Worm (Caenorhabditis elegans) whole organism, mixed stage, embryonic: ENCODE data around the gene ZC262.13.

Experiments
- M03D4.4 ChIP-seq: sonication (generic microtip); optimal IDR thresholded peaks from 2 replicates; lab custom pipeline; 2017; ENCODE audit warnings: mild to moderate bottlenecking, missing genetic modification characterization, missing compliant biosample characterization
- bed-3 ChIP-seq: fragments of 200-800 bp; sonication (Bioruptor generic); optimal IDR thresholded peaks from 3 replicates; lab custom pipeline; 2018; ENCODE audit warnings: mild to moderate bottlenecking, missing genetic modification characterization, moderate library complexity, missing compliant biosample characterization
- blmp-1 ChIP-seq: fragments of 150-350 bp; optimal IDR thresholded peaks from 2 replicates; lab custom pipeline; 2014; ENCODE audit warnings: missing biosample characterization, missing genetic modification characterization
- ceh-39 ChIP-seq: fragments of 150-350 bp; optimal IDR thresholded peaks from 2 replicates; lab custom pipeline; 2014; ENCODE audit warnings: missing biosample characterization, missing genetic modification characterization
- ceh-83 ChIP-seq: fragments of 200-800 bp; sonication (Bioruptor generic); optimal IDR thresholded peaks from 2 replicates; lab custom pipeline; 2018; ENCODE audit warnings: mild to moderate bottlenecking, missing genetic modification characterization, missing compliant biosample characterization
- ces-1 ChIP-seq: fragments of 150-350 bp; optimal IDR thresholded peaks from 2 replicates; lab custom pipeline; 2014; ENCODE audit warnings: missing biosample characterization, missing genetic modification reagents, missing genetic modification characterization
- drap-1 ChIP-seq: fragments of 200-800 bp; sonication (Bioruptor generic); optimal IDR thresholded peaks from 3 replicates; lab custom pipeline; 2018; ENCODE audit warnings: mild to moderate bottlenecking, missing genetic modification characterization, missing compliant biosample characterization
- elt-1 ChIP-seq: sonication (generic microtip); optimal IDR thresholded peaks from 2 replicates; lab custom pipeline; 2017; ENCODE audit warnings: missing genetic modification characterization, mild to moderate bottlenecking, missing compliant biosample characterization, antibody characterized with exemption, moderate library complexity, borderline replicate concordance; ENCODE audit not compliant: insufficient read depth
- elt-3 ChIP-seq: fragments of 150-350 bp; optimal IDR thresholded peaks from 2 replicates; lab custom pipeline; 2014; ENCODE audit warnings: missing biosample characterization, missing genetic modification characterization
- flh-1 ChIP-seq: fragments of 200-800 bp; sonication (Bioruptor generic); optimal IDR thresholded peaks from 2 replicates; lab custom pipeline; 2018; ENCODE audit warnings: mild to moderate bottlenecking, missing genetic modification characterization, moderate library complexity, missing compliant biosample characterization
- ham-2 ChIP-seq: fragments of 200-800 bp; sonication (Bioruptor generic); optimal IDR thresholded peaks from 2 replicates; lab custom pipeline; 2018; ENCODE audit warnings: mild to moderate bottlenecking, missing genetic modification characterization, missing compliant biosample characterization
- hlh-1 ChIP-seq: fragments of 150-350 bp; optimal IDR thresholded peaks from 2 replicates; lab custom pipeline; 2014; ENCODE audit warnings: missing biosample characterization, missing genetic modification reagents, missing genetic modification characterization
- lin-13 ChIP-seq: fragments of 150-350 bp; optimal IDR thresholded peaks from 2 replicates; lab custom pipeline; 2014; ENCODE audit warnings: missing biosample characterization, missing genetic modification characterization
- lin-32 ChIP-seq: fragments of 200-800 bp; sonication (Bioruptor generic); optimal IDR thresholded peaks from 2 replicates; lab custom pipeline; 2018; ENCODE audit warnings: mild to moderate bottlenecking, missing genetic modification characterization, missing compliant biosample characterization
- lsy-2 ChIP-seq: fragments of 150-350 bp; optimal IDR thresholded peaks from 2 replicates; lab custom pipeline; 2014; ENCODE audit warnings: missing biosample characterization, missing genetic modification characterization
- mab-5 ChIP-seq: fragments of 150-350 bp; optimal IDR thresholded peaks from 2 replicates; lab custom pipeline; 2014; ENCODE audit warnings: missing biosample characterization, missing genetic modification characterization
- mep-1 ChIP-seq: fragments of 150-350 bp; optimal IDR thresholded peaks from 2 replicates; lab custom pipeline; 2017; ENCODE audit warnings: missing biosample characterization, missing genetic modification reagents, missing genetic modification characterization, inconsistent platforms
- nhr-12 ChIP-seq: fragments of 150-350 bp; optimal IDR thresholded peaks from 2 replicates; lab custom pipeline; 2014; ENCODE audit warnings: missing biosample characterization, missing genetic modification characterization
- nhr-2 ChIP-seq: fragments of 150-350 bp; optimal IDR thresholded peaks from 2 replicates; lab custom pipeline; 2014; ENCODE audit warnings: missing biosample characterization, missing genetic modification characterization
- nhr-237 ChIP-seq: fragments of 150-350 bp; optimal IDR thresholded peaks from 2 replicates; lab custom pipeline; 2014; ENCODE audit warnings: missing biosample characterization, missing genetic modification characterization
- nhr-28 ChIP-seq: fragments of 150-350 bp; optimal IDR thresholded peaks from 2 replicates; lab custom pipeline; 2014; ENCODE audit warnings: missing biosample characterization, missing genetic modification characterization
- nhr-76 ChIP-seq: sonication (generic microtip); optimal IDR thresholded peaks from 2 replicates; lab custom pipeline; 2017; ENCODE audit warnings: missing biosample characterization, missing genetic modification characterization
- pha-4 ChIP-seq: fragments of 150-350 bp; optimal IDR thresholded peaks from 2 replicates; lab custom pipeline; 2018; ENCODE audit warnings: missing biosample characterization, missing genetic modification reagents, missing genetic modification characterization
- sem-2 ChIP-seq: fragments of 200-800 bp; sonication (Bioruptor generic); optimal IDR thresholded peaks from 2 replicates; lab custom pipeline; 2018; ENCODE audit warnings: mild to moderate bottlenecking, missing genetic modification characterization, missing compliant biosample characterization
- snpc-4 ChIP-seq: fragments of 150-350 bp; optimal IDR thresholded peaks from 2 replicates; lab custom pipeline; 2014; ENCODE audit warnings: missing biosample characterization, missing genetic modification characterization
- sptf-1 ChIP-seq: sonication (generic microtip); optimal IDR thresholded peaks from 2 replicates; lab custom pipeline; 2017; ENCODE audit warnings: mild to moderate bottlenecking, missing genetic modification characterization, moderate library complexity, missing compliant biosample characterization
- unc-62 ChIP-seq: fragments of 150-350 bp; optimal IDR thresholded peaks from 2 replicates; lab custom pipeline; 2014; ENCODE audit warnings: missing biosample characterization, missing genetic modification reagents, missing genetic modification characterization
- zip-8 ChIP-seq: fragments of 150-350 bp; optimal IDR thresholded peaks from 2 replicates; lab custom pipeline; 2014; ENCODE audit warnings: missing biosample characterization, missing genetic modification characterization

Gene ZC262.13

DNA sequence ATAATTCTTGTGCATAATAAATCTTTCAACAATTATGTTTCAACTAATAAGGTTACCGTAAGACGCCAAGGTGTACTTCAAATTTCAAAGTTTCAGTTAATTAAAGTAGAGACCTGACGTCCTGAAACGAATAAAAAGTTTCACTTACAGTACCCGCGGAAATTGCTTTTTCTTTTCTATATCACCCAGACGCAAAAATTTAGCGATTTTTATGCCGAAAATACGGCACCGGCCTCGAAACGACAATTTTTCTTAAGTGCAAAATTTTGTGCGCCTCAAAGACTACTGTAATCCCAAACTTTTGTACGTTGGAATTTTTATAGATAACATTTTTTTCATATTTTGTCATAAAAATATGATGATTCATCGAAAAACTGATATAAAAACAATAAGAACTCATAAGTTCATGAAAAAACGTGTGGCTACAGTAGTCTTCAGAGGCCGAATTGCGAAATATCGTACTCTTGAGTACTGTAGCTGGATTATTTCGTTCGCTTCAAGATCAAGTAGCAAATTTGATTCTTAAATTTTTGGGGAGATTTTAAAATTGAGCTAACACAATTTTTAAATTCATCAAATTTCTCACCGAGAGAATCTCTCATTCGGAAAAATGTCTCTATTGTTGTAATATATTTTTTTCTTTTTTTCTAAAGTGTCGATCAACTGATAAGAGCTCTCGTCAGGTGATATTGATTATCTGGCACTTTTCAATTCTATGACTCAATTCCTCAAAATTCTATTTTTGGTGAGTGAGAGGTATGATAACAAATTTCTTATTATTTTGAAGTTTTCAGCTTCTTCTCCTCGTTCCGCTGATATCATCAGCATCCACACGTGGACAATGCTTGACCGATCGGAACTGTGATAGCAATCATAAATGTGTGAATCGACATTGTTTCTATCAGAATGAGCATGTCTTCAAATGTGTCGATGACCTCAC, at the start of gene ZC262.13:
ZC262.13 (plus strand) TSS at position 641 of the 940 bp plus-strand sequence.
- TF ChIP-seq ces-1 (no peak), ceh-83 (no peak), mab-5 (tag; lab: Kevin White, UChicago) (no peak), sptf-1 (tag; lab: Kevin White, UChicago) (no peak), drap-1 (GFP tag; lab: Kevin White, UChicago) (no peak), nhr-28 (no peak)

DNA sequence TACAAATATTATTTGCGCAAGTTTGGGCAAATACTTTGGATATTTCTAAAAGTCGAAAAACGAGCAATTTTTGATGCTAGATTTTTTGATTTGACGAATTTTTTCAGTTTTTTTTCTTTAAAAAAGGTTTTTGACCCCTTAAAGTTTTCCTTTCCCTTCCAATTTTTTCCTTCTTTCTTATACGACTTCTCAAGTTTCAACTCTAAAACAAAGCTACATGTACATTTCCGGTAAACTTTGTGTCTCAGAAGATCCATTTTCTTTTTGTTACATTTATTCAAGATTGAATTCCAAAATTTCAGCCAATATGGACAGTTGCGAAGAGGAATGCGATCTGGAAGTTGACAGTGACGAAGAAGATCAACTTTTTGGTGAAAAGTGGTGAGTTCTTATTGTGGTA, 47.2 kb upstream of the ZC262.13 start, which contains the start of gene mig-10:
mig-10 (plus strand) TSS at position 301 of the 400 bp plus-strand sequence.
- TF ChIP-seq ham-2 (no peak), drap-1 (GFP tag; lab: Kevin White, UChicago) (no peak), sptf-1 (tag; lab: Kevin White, UChicago) (no peak)

DNA sequence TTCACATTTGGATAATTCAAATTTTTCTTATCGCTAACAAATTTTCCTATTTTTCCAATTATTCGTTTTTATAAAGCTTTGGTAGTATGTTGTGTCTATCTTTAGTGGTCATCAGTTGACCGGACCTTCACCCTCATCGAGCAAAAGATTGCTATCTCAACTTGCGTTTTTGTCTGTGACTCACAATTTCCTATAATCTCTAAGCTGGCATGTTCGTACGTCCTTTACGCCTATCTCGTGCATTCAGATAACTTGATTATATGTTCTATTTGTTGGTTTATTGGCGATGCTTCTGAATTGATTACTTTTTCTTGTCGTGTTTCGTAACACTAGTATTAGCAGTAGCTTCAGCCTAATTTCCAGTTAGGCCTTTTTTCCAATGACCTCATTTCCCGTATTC, 46.4 kb upstream of the ZC262.13 start:
- TF ChIP-seq elt-1 (tag; lab: Kevin White, UChicago) = peak; percentile 96
- TF ChIP-seq lin-32 (GFP tag; lab: Kevin White, UChicago) = no peak
- TF ChIP-seq hlh-1 (tag; lab: Kevin White, UChicago) = no peak
- peak; percentile 75 for TF ChIP-seq nhr-2 (tag; lab: Kevin White, UChicago)
- peak; percentile 74 for TF ChIP-seq ces-1

DNA sequence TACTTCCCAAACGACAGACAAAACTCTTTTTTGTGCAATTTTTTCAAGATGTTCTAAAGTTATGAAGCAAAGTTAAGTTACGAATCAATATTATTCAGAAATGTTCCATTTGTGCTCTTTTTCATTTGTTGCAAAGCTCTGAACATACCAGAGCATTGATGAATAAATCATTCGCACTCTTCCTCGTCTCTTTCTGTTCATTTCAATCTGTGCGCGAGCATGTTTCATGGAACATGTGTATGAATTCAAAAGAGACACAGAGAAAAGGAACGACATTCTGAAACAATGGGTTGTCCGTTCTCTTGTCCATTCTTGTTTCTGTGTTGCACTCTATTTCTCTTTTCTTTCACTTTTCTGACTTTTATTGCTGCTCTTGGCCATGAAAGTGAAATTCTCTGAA, 45.7 kb upstream of the ZC262.13 start:
- TF ChIP-seq drap-1 (GFP tag; lab: Kevin White, UChicago) (no peak), snpc-4 (tag; lab: Kevin White, UChicago) (no peak), blmp-1 (tag; lab: Kevin White, UChicago) (no peak), nhr-76 (no peak), bed-3 (no peak), ceh-39 (tag; lab: Kevin White, UChicago) (no peak), nhr-28 (no peak), ceh-83 (no peak), ham-2 (no peak), unc-62 (no peak), nhr-237 (no peak), ces-1 (no peak), mep-1 (no peak), sem-2 (GFP tag; lab: Kevin White, UChicago) (no peak), elt-1 (tag; lab: Kevin White, UChicago) (no peak), M03D4.4 (no peak), lin-32 (GFP tag; lab: Kevin White, UChicago) (no peak), sptf-1 (tag; lab: Kevin White, UChicago) (no peak)
- TF ChIP-seq, all 35 proteins: peak for 0

DNA sequence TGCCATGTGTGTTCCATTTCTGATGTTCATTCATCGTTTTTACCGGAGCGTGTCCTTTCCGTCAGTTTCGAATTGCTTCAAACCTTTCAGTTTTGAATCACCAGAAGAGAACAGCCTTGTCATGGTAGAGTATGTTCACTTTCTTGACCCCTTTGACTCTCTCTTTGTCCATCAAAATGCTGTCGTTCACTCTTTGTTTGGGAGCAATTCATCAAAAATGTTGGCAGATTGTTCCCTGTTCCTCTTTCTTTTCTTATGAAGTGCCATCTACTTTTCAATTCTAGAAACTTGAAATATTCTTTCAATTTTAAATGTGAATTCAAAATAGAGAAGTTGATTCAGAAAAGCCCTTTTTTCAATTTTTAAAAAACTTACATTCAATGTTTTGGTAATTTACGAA, 44.7 kb upstream of the ZC262.13 start:
- TF ChIP-seq nhr-2 (tag; lab: Kevin White, UChicago) (peak; percentile 4), zip-8 (no peak)

DNA sequence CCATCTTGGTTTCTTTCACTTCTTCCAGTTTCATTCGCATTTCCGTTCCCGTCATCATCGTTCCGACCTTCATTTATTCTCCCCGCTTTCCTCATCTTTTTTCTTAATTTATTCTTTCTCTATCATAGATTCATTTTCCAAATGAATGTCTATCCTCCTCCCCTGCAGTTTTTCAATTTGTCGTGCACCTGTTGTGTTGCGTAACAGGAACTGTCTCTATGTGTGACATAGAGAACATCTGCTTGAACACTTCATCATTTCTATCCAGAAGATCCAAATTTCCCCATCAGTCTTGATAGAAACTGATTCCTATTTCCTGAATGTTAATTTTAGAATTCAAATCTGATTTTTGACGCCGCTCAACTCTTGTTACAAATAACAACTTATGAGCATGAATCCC, 42.5 kb upstream of the ZC262.13 start:
- no peak for TF ChIP-seq ceh-39 (tag; lab: Kevin White, UChicago)
- TF ChIP-seq nhr-2 (tag; lab: Kevin White, UChicago) = peak; percentile 21
- no peak for TF ChIP-seq lin-13
- peak; percentile 35 for TF ChIP-seq zip-8
- no peak for TF ChIP-seq drap-1 (GFP tag; lab: Kevin White, UChicago)
- no peak for TF ChIP-seq lsy-2 (tag; lab: Kevin White, UChicago)
- TF ChIP-seq nhr-12 (tag; lab: Kevin White, UChicago) = no peak
- TF ChIP-seq M03D4.4 = no peak
- no peak for TF ChIP-seq elt-3 (tag; lab: Kevin White, UChicago)
- peak; percentile 5 for TF ChIP-seq hlh-1 (tag; lab: Kevin White, UChicago)
- no peak for TF ChIP-seq blmp-1 (tag; lab: Kevin White, UChicago)
- no peak for TF ChIP-seq ceh-83
- no peak for TF ChIP-seq flh-1 (GFP tag; lab: Kevin White, UChicago)
- TF ChIP-seq sptf-1 (tag; lab: Kevin White, UChicago) = no peak
- TF ChIP-seq ces-1 = no peak
- TF ChIP-seq pha-4 = no peak
